Fruit fly (Drosophila melanogaster) whole organism, wandering third instar larva: ENCODE measurements around the gene CG44477.

Source experiments
- Jra ChIP-seq: sonication (Bioruptor generic); optimal IDR thresholded peaks from 2 replicates; lab custom pipeline; 2016; ENCODE audit warnings: missing biosample characterization, missing genetic modification characterization
- Myc ChIP-seq: fragments of >200 bp; optimal IDR thresholded peaks from 2 replicates; lab custom pipeline; 2017
- Rel ChIP-seq, 2 experiments: fragments of 200-800 bp; sonication (Bioruptor generic) in 1 of 2; optimal IDR thresholded peaks; 2 replicates in 1 of 2; 3 replicates in 1 of 2; lab custom pipeline; 2016 to 2019; ENCODE audit warnings: mild to moderate bottlenecking in 2 of 2, missing biosample characterization in 2 of 2, missing genetic modification characterization in 2 of 2, moderate library complexity in 1 of 2
- Sp1 ChIP-seq: fragments of 200-800 bp; sonication (Bioruptor generic); optimal IDR thresholded peaks from 3 replicates; lab custom pipeline; 2019; ENCODE audit warnings: missing biosample characterization, mild to moderate bottlenecking, missing genetic modification characterization, moderate library complexity
- br ChIP-seq: fragments of 200-800 bp; sonication (Bioruptor generic); optimal IDR thresholded peaks from 2 replicates; lab custom pipeline; 2016; ENCODE audit warnings: missing biosample characterization, missing genetic modification characterization
- ey ChIP-seq: fragments of 200-800 bp; sonication (Bioruptor generic); optimal IDR thresholded peaks from 2 replicates; lab custom pipeline; 2016; ENCODE audit warnings: missing biosample characterization, missing genetic modification characterization
- sage ChIP-seq: fragments of 200-800 bp; sonication (Bioruptor generic); optimal IDR thresholded peaks from 2 replicates; lab custom pipeline; 2016; ENCODE audit warnings: missing biosample characterization, mild to moderate bottlenecking, missing genetic modification characterization
- usp ChIP-seq: fragments of >200 bp; optimal IDR thresholded peaks from 2 replicates; lab custom pipeline; 2017; ENCODE audit warnings: missing biosample characterization, missing genetic modification characterization

dm6 chr2L:11648739-11649138 is 14.3 kb upstream of the CG44477 start, which contains the start of gene CG6614:
- TF ChIP-seq usp (GFP tag; lab: Kevin White, UChicago) (no peak), Rel (GFP tag; optimal IDR thresholded peaks at IDR 0.05; lab: Kevin White, UChicago) (no peak), Rel (tag; optimal IDR thresholded peaks at IDR 0.05; lab: Kevin White, UChicago) (no peak), Sp1 (GFP tag; lab: Kevin White, UChicago) (no peak), br (GFP tag; lab: Kevin White, UChicago) (no peak), sage (GFP tag; lab: Kevin White, UChicago) (no peak), Jra (no peak), ey (GFP tag; lab: Kevin White, UChicago) (no peak), Myc (lab: Kevin White, UChicago) (no peak)
